Worm (Caenorhabditis elegans) whole organism, young adult: ENCODE results near the gene Y46H3A.5.

ENCODE experiments used
- B0019.2 ChIP-seq: fragments of 200-800 bp; sonication (Bioruptor generic); conservative IDR thresholded peaks from 2 replicates; pipeline ENCODE4 v1.3.6; 2022; ENCODE audit warnings: missing genetic modification reagents, missing genetic modification characterization, missing compliant biosample characterization
- B0035.1 ChIP-seq: sonication (generic microtip); optimal IDR thresholded peaks from 2 replicates; lab custom pipeline; 2016; ENCODE audit warnings: missing genetic modification characterization, mild to moderate bottlenecking, missing compliant biosample characterization, missing genotype, missing genetic modification reagents
- B0336.3 ChIP-seq: fragments of 200-800 bp; sonication (Bioruptor generic); IDR thresholded peaks from 2 replicates; pipeline ENCODE4 v1.3.6; 2022; ENCODE audit warnings: missing genetic modification characterization, missing compliant biosample characterization
- F10E7.11 ChIP-seq: sonication (generic microtip); optimal IDR thresholded peaks from 2 replicates; lab custom pipeline; 2017; ENCODE audit warnings: mild to moderate bottlenecking, missing genetic modification characterization, moderate library complexity, missing compliant biosample characterization
- F23B12.7 ChIP-seq: sonication (generic microtip); optimal IDR thresholded peaks from 2 replicates; lab custom pipeline; 2017; ENCODE audit warnings: missing genetic modification characterization, mild to moderate bottlenecking, missing compliant biosample characterization, antibody characterized with exemption, moderate library complexity; ENCODE audit not compliant: insufficient read depth
- F33H1.4 ChIP-seq: fragments of 200-800 bp; sonication (Bioruptor generic); IDR thresholded peaks from 2 replicates; pipeline ENCODE4 v1.3.6; 2022; ENCODE audit warnings: missing genetic modification reagents, missing genetic modification characterization, missing compliant biosample characterization
- F37B4.10 ChIP-seq: fragments of 200-800 bp; sonication (Bioruptor generic); IDR thresholded peaks from 2 replicates; pipeline ENCODE4 v1.3.6; 2022; ENCODE audit warnings: missing genetic modification characterization, missing compliant biosample characterization
- F52B5.7 ChIP-seq: sonication (generic microtip); optimal IDR thresholded peaks from 2 replicates; lab custom pipeline; 2016; ENCODE audit warnings: mild to moderate bottlenecking, missing genetic modification characterization, missing compliant biosample characterization
- K12H6.12 ChIP-seq: fragments of 200-800 bp; sonication (Bioruptor generic); optimal IDR thresholded peaks from 2 replicates; lab custom pipeline; 2018; ENCODE audit warnings: mild to moderate bottlenecking, missing genetic modification characterization, missing compliant biosample characterization
- Y53F4B.3 ChIP-seq: fragments of 200-800 bp; sonication (Bioruptor generic); IDR thresholded peaks from 2 replicates; pipeline ENCODE4 v1.3.6; 2022; ENCODE audit warnings: missing genetic modification reagents, missing genetic modification characterization, missing compliant biosample characterization
- Y67H2A.10 ChIP-seq: fragments of 200-800 bp; sonication (Bioruptor generic); conservative IDR thresholded peaks from 2 replicates; pipeline ENCODE4 v1.3.6; 2022; ENCODE audit warnings: missing genetic modification reagents, missing genetic modification characterization, missing compliant biosample characterization
- Y95B8A.8 ChIP-seq: fragments of 200-800 bp; sonication (Bioruptor generic); IDR thresholded peaks from 2 replicates; pipeline ENCODE4 v1.3.6; 2022; ENCODE audit warnings: missing genetic modification reagents, missing genetic modification characterization, missing compliant biosample characterization
- aptf-3 ChIP-seq: fragments of 200-800 bp; sonication (Bioruptor generic); IDR thresholded peaks from 2 replicates; pipeline ENCODE4 v1.3.6; 2022; ENCODE audit warnings: missing genetic modification characterization, missing compliant biosample characterization
- athp-1 ChIP-seq: sonication (generic microtip); optimal IDR thresholded peaks from 2 replicates; lab custom pipeline; 2017; ENCODE audit warnings: mild to moderate bottlenecking, missing genetic modification characterization, missing compliant biosample characterization
- attf-5 ChIP-seq: fragments of 200-800 bp; sonication (Bioruptor generic); optimal IDR thresholded peaks from 2 replicates; lab custom pipeline; 2018; ENCODE audit warnings: mild to moderate bottlenecking, missing genetic modification characterization, missing compliant biosample characterization
- cebp-2 ChIP-seq: fragments of 200-800 bp; sonication (Bioruptor generic); IDR thresholded peaks from 2 replicates; pipeline ENCODE4 v1.3.6; 2022; ENCODE audit warnings: missing genetic modification characterization, missing compliant biosample characterization
- ceh-91 ChIP-seq: fragments of 200-800 bp; sonication (Bioruptor generic); IDR thresholded peaks from 2 replicates; pipeline ENCODE4 v1.3.6; 2022; ENCODE audit warnings: missing genetic modification reagents, missing genetic modification characterization, missing compliant biosample characterization
- die-1 ChIP-seq: sonication (generic microtip); optimal IDR thresholded peaks from 2 replicates; lab custom pipeline; 2016; ENCODE audit warnings: missing genotype, mild to moderate bottlenecking, missing genetic modification characterization, missing compliant biosample characterization
- dox-1 ChIP-seq: fragments of 200-800 bp; sonication (Bioruptor generic); IDR thresholded peaks from 2 replicates; pipeline ENCODE4 v1.3.6; 2022; ENCODE audit warnings: missing genetic modification reagents, missing genetic modification characterization, missing compliant biosample characterization
- dpff-1 ChIP-seq: sonication (generic microtip); optimal IDR thresholded peaks from 2 replicates; lab custom pipeline; 2017; ENCODE audit warnings: mild to moderate bottlenecking, missing genetic modification characterization, missing compliant biosample characterization
- ets-4 ChIP-seq: fragments of 200-800 bp; sonication (Bioruptor generic); optimal IDR thresholded peaks from 2 replicates; lab custom pipeline; 2018; ENCODE audit warnings: mild to moderate bottlenecking, missing genetic modification characterization, missing compliant biosample characterization
- hlh-26 ChIP-seq: fragments of 200-800 bp; sonication (Bioruptor generic); conservative IDR thresholded peaks from 2 replicates; pipeline ENCODE4 v1.3.6; 2022; ENCODE audit warnings: missing genetic modification reagents, missing genetic modification characterization, missing compliant biosample characterization
- hmg-1.2 ChIP-seq: fragments of 200-800 bp; sonication (Bioruptor generic); IDR thresholded peaks from 2 replicates; pipeline ENCODE4 v1.3.6; 2022; ENCODE audit warnings: missing genetic modification reagents, missing genetic modification characterization, missing compliant biosample characterization
- hsf-1 ChIP-seq: fragments of 200-800 bp; sonication (Bioruptor generic); IDR thresholded peaks from 2 replicates; pipeline ENCODE4 v1.3.6; 2022; ENCODE audit warnings: missing genetic modification reagents, missing genetic modification characterization, missing compliant biosample characterization
- let-526 ChIP-seq: fragments of 200-800 bp; sonication (Bioruptor generic); IDR thresholded peaks from 2 replicates; pipeline ENCODE4 v1.3.6; 2022; ENCODE audit warnings: missing genetic modification reagents, missing genetic modification characterization, missing compliant biosample characterization
- lin-40 ChIP-seq: sonication (generic microtip); optimal IDR thresholded peaks from 2 replicates; lab custom pipeline; 2016; ENCODE audit warnings: missing genetic modification characterization, mild to moderate bottlenecking, missing compliant biosample characterization, missing genotype, missing genetic modification reagents
- lin-54 ChIP-seq: fragments of 200-800 bp; sonication (Bioruptor generic); optimal IDR thresholded peaks from 2 replicates; lab custom pipeline; 2018; ENCODE audit warnings: mild to moderate bottlenecking, missing genetic modification characterization, missing compliant biosample characterization
- lsl-1 ChIP-seq: fragments of 200-800 bp; sonication (Bioruptor generic); optimal IDR thresholded peaks from 2 replicates; lab custom pipeline; 2018; ENCODE audit warnings: mild to moderate bottlenecking, missing genetic modification characterization, moderate library complexity, missing compliant biosample characterization
- madf-10 ChIP-seq: sonication (generic microtip); optimal IDR thresholded peaks from 2 replicates; lab custom pipeline; 2016; ENCODE audit warnings: mild to moderate bottlenecking, missing genetic modification characterization, missing compliant biosample characterization
- madf-3 ChIP-seq: fragments of 200-800 bp; sonication (Bioruptor generic); IDR thresholded peaks from 2 replicates; pipeline ENCODE4 v1.3.6; 2022; ENCODE audit warnings: missing genetic modification reagents, missing genetic modification characterization, missing compliant biosample characterization
- nfya-2 ChIP-seq: fragments of 200-800 bp; sonication (Bioruptor generic); IDR thresholded peaks from 2 replicates; pipeline ENCODE4 v1.3.6; 2022; ENCODE audit warnings: missing genetic modification reagents, missing genetic modification characterization, missing compliant biosample characterization
- nfyb-1 ChIP-seq: fragments of 200-800 bp; sonication (Bioruptor generic); IDR thresholded peaks from 2 replicates; pipeline ENCODE4 v1.3.6; 2022; ENCODE audit warnings: missing genetic modification reagents, missing genetic modification characterization, missing compliant biosample characterization
- pha-4 ChIP-seq: fragments of 150-350 bp; sonication (generic microtip); optimal IDR thresholded peaks from 2 replicates; lab custom pipeline; 2014; ENCODE audit warnings: missing biosample characterization, missing genetic modification reagents, missing genetic modification characterization
- rec-8 ChIP-seq, 2 experiments: sonication (generic microtip); optimal IDR thresholded peaks; 2 replicates each; lab custom pipeline; 2016; ENCODE audit warnings: mild to moderate bottlenecking in 2 of 2, missing genetic modification characterization in 2 of 2, missing genetic modification reagents in 2 of 2, missing genotype in 2 of 2, missing biosample characterization in 1 of 2, missing compliant biosample characterization in 1 of 2, moderate library complexity in 1 of 2
- repo-1 ChIP-seq: sonication (generic microtip); optimal IDR thresholded peaks from 2 replicates; lab custom pipeline; 2017; ENCODE audit warnings: mild to moderate bottlenecking, missing genetic modification characterization, missing compliant biosample characterization
- rpc-1 ChIP-seq, 2 experiments: fragments of 150-350 bp in 1 of 2; sonication (generic microtip) in 1 of 2; optimal IDR thresholded peaks; 2 replicates each; lab custom pipeline; 2014 to 2018; ENCODE audit warnings: missing biosample characterization in 1 of 2, missing genetic modification characterization in 1 of 2, missing genetic modification reagents in 1 of 2, missing genotype in 1 of 2
- sea-2 ChIP-seq: fragments of 200-800 bp; sonication (Bioruptor generic); IDR thresholded peaks from 2 replicates; pipeline ENCODE4 v1.3.6; 2022; ENCODE audit warnings: missing genetic modification characterization, missing compliant biosample characterization
- snpc-3.4 ChIP-seq: sonication (generic microtip); optimal IDR thresholded peaks from 2 replicates; lab custom pipeline; 2017; ENCODE audit warnings: missing genetic modification characterization, mild to moderate bottlenecking, missing compliant biosample characterization, antibody characterized with exemption, moderate library complexity, missing genotype, missing genetic modification reagents
- tbp1 ChIP-seq: fragments of 200-800 bp; sonication (Bioruptor generic); optimal IDR thresholded peaks from 2 replicates; lab custom pipeline; 2018; ENCODE audit warnings: mild to moderate bottlenecking, missing genetic modification characterization, missing compliant biosample characterization
- unc-62 ChIP-seq: fragments of 150-350 bp; optimal IDR thresholded peaks from 2 replicates; lab custom pipeline; 2014; ENCODE audit warnings: missing biosample characterization, missing genetic modification reagents, missing genetic modification characterization
- zfh-2 ChIP-seq: fragments of 200-800 bp; sonication (Bioruptor generic); conservative IDR thresholded peaks from 2 replicates; pipeline ENCODE4 v1.3.6; 2022; ENCODE audit warnings: missing genetic modification reagents, missing genetic modification characterization, missing compliant biosample characterization
- ztf-22 ChIP-seq: fragments of 200-800 bp; sonication (Bioruptor generic); optimal IDR thresholded peaks from 2 replicates; lab custom pipeline; 2018; ENCODE audit warnings: mild to moderate bottlenecking, missing genetic modification characterization, moderate library complexity, missing compliant biosample characterization
- ztf-6 ChIP-seq: fragments of 200-800 bp; sonication (Bioruptor generic); IDR thresholded peaks from 2 replicates; pipeline ENCODE4 v1.3.6; 2022; ENCODE audit warnings: missing genetic modification reagents, missing genetic modification characterization, missing compliant biosample characterization

Gene Y46H3A.5

DNA sequence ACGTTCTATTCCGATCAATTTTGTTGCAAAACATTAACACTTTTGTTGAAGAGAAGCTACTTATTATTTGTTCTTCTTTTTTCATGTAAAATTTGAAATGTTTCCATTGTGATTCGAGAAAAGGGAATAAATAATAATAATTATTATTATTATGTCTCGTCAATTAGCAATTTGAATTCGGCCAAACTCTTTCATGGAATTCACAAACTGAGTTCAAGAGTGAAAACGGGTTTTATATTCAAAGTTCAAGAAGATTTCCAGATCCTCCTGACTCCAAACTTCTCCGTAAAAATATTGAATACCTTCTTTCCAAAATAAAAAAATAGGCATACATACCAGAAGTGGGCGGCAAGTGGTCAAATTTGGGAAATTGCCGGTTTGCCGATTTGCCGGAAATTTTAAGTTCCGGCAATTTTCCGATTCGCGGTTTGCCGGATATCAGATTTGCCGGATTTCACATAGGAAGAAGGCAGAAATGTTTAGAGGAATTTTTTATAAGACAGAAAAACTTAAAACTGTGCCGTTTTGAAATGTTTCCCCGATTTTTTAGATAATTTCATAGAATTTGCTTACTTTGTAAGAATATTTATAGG lies 8.9 kb downstream of the Y46H3A.5 start (continued):
- TF ChIP-seq nfya-2 (GFP tag; lab: Robert Waterston, UW) (no peak), dox-1 (GFP tag; lab: Robert Waterston, UW) (peak; percentile 32; the same call in 1 of the 2 replicates), ztf-22 (no peak), F52B5.7 (no peak), zfh-2 (GFP tag; lab: Robert Waterston, UW) (0 out of 2 replicates have a peak, but pooled peaks have one; percentile 35), lsl-1 (GFP tag; lab: Kevin White, UChicago) (no peak), F10E7.11 (tag; lab: Kevin White, UChicago) (no peak)

DNA sequence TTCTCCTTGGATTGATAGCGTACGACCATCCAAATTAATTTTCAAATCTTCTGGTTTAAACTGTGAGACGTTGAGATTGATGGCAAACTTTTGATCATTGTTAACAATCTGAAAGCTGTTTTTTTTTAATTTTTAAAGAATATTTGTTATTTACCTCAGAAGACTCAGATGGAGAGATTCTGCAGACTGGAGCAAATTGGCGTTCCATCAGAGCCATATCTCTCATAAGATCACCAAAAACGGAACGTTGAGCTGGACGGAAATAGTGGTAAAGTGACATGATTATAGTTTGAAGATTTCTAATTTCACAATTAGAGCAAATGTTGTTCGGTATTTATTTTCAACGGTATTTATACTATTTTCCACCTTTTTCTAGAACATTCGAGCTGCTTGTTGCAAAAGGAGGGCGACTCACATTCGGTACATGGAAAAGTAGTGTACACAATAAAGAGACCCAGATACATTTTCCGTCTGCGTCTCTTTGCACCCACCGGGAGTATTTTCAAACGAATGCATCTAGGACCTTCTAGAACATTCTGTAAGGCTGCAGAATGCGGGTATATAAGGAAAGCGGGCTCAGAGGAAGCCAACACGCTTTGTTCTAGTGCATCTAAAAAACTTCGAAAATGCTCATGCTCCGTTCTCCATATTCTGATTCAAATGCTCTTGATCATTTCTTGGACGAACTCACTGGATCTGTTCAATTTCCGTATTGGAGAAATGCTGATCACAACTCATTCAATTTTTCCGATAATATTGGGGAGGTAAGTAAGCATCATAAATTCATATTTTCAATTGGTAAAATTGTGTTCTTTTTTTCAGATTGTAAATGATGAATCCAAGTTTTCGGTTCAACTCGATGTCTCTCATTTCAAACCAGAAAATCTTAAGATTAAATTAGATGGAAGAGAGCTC lies 9.8 kb downstream of the Y46H3A.5 start, which contains the start of the genes hsp-16.2 and hsp-16.41:
hsp-16.2 (minus strand) TSS at position 313 of the 915 bp plus-strand sequence.
hsp-16.41 (plus strand) TSS at position 534 of the 915 bp plus-strand sequence.
- no peak for TF ChIP-seq ceh-91
- TF ChIP-seq ets-4 (GFP tag; lab: Kevin White, UChicago): no peak
- TF ChIP-seq F52B5.7: no peak
- no peak for TF ChIP-seq unc-62 (GFP tag; lab: Kevin White, UChicago)
- peak; percentile 24 for TF ChIP-seq lin-40 (tag; lab: Kevin White, UChicago)
- no peak for TF ChIP-seq cebp-2 (GFP tag; lab: Robert Waterston, UW)
- no peak for TF ChIP-seq F23B12.7 (tag; lab: Kevin White, UChicago)
- TF ChIP-seq zfh-2 (GFP tag; lab: Robert Waterston, UW): 0 out of 2 replicates have a peak, but pooled peaks have one; percentile 22
- no peak for TF ChIP-seq aptf-3 (GFP tag; lab: Robert Waterston, UW)
- TF ChIP-seq sea-2 (GFP tag; lab: Robert Waterston, UW): no peak
- no peak for TF ChIP-seq athp-1
- no peak for TF ChIP-seq attf-5 (GFP tag; lab: Kevin White, UChicago)
- no peak for TF ChIP-seq pha-4 (tag; lab: Kevin White, UChicago)
- TF ChIP-seq rec-8 (tag; optimal IDR thresholded peaks at IDR 0.05; lab: Kevin White, UChicago): no peak
- TF ChIP-seq madf-10 (tag; lab: Kevin White, UChicago): no peak
- TF ChIP-seq Y53F4B.3 (GFP tag; lab: Robert Waterston, UW): no peak
- no peak for TF ChIP-seq F37B4.10 (GFP tag; lab: Robert Waterston, UW)
- 0 out of 2 replicates have a peak, but pooled peaks have one; percentile 35 for TF ChIP-seq Y95B8A.8 (GFP tag; lab: Robert Waterston, UW)
- TF ChIP-seq rpc-1 (optimal IDR thresholded peaks at IDR 0.05; lab: Kevin White, UChicago): peak; percentile 45
- TF ChIP-seq rpc-1 (tag; optimal IDR thresholded peaks at IDR 0.05; lab: Kevin White, UChicago): no peak
- TF ChIP-seq B0035.1 (tag; lab: Kevin White, UChicago): no peak
- TF ChIP-seq die-1 (tag; lab: Kevin White, UChicago): no peak
- TF ChIP-seq nfyb-1 (GFP tag; lab: Robert Waterston, UW): peak; percentile 72; the same call in 1 of the 2 replicates
- TF ChIP-seq madf-3 (GFP tag; lab: Robert Waterston, UW): no peak
- no peak for TF ChIP-seq hlh-26 (GFP tag; lab: Robert Waterston, UW)
- TF ChIP-seq lin-54 (GFP tag; lab: Kevin White, UChicago): peak; percentile 7
- no peak for TF ChIP-seq snpc-3.4 (tag; lab: Kevin White, UChicago)
- TF ChIP-seq tbp1 (GFP tag; lab: Kevin White, UChicago): peak; percentile 48
- no peak for TF ChIP-seq dpff-1
- peak; percentile 34 for TF ChIP-seq K12H6.12 (tag; lab: Kevin White, UChicago)
- TF ChIP-seq B0019.2 (GFP tag; lab: Robert Waterston, UW): no peak
- TF ChIP-seq F33H1.4 (GFP tag; lab: Robert Waterston, UW): no peak
- no peak for TF ChIP-seq B0336.3 (GFP tag; lab: Robert Waterston, UW)
- TF ChIP-seq ztf-22: no peak
- TF ChIP-seq repo-1 (tag; lab: Kevin White, UChicago): no peak
- TF ChIP-seq ztf-6 (GFP tag; lab: Robert Waterston, UW): no peak
- no peak for TF ChIP-seq Y67H2A.10 (GFP tag; lab: Robert Waterston, UW)
- no peak for TF ChIP-seq let-526 (GFP tag; lab: Robert Waterston, UW)
- peak; percentile 92 for TF ChIP-seq hsf-1 (GFP tag; lab: Robert Waterston, UW)
- TF ChIP-seq dox-1 (GFP tag; lab: Robert Waterston, UW): peak; percentile 22; the same call in 1 of the 2 replicates
- peak; percentile 94 for TF ChIP-seq hmg-1.2 (GFP tag; lab: Robert Waterston, UW)
